Worm (Caenorhabditis elegans): ENCODE measurements around the gene F45D11.5.

ce11 chrII:991300-991699 is 10.2 kb upstream of the F45D11.5 start, which contains the start of gene fbxc-42:
- TF ChIP-seq dao-5 (tag; optimal IDR thresholded peaks at IDR 0.05), result no peak
- TF ChIP-seq W03F9.2 (tag; optimal IDR thresholded peaks at IDR 0.05), result no peak
- no peak for TF ChIP-seq him-1 (tag; optimal IDR thresholded peaks at IDR 0.05)

Measured in whole organism, L4/young adult.